Worm (Caenorhabditis elegans) whole organism, L3 larva: ENCODE results near the gene ifb-1.

Source experiments
- nhr-28 ChIP-seq: fragments of 150-350 bp; optimal IDR thresholded peaks from 2 replicates; lab custom pipeline; 2014; ENCODE audit warnings: missing biosample characterization, missing genetic modification characterization
- ztf-11 ChIP-seq: fragments of 150-350 bp; optimal IDR thresholded peaks from 2 replicates; lab custom pipeline; 2014; ENCODE audit warnings: missing biosample characterization, missing genetic modification characterization

ce11 chrII:5804288-5804687, 38.9 kb downstream of the ifb-1 start:
- TF ChIP-seq nhr-28 (tag; lab: Kevin White, UChicago) (no peak), ztf-11 (tag; lab: Kevin White, UChicago) (no peak)
